Fruit fly (Drosophila melanogaster): ENCODE data around the gene CG15561.

Gene CG15561

DNA sequence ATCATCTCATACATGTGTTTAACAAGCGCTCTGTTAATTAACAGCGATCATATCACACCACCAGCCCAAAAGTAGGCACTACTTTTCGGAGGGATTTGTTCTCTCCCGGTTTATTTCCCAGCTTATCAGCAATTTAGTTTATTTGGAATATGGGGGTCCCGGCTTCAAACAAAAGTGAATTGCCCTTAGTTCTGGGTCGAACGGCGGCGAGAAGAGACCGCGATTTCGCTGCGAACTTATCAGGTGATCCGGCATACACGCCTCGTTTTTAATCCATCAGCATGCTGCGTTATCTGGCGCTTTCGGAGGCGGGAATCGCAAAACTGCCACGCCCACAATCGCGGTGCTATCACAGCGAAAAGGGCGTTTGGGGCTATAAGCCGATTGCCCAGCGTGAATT lies 19.0 kb downstream of the CG15561 start, which contains the start of gene CG1544 (continued):
- TF ChIP-seq gt (GFP tag; IDR thresholded peaks at IDR 0.05): no peak
- TF ChIP-seq NC2β (GFP tag; optimal IDR thresholded peaks at IDR 0.05): no peak
- no peak for TF ChIP-seq CG10431 (GFP tag; optimal IDR thresholded peaks at IDR 0.05)
- TF ChIP-seq CG33557 (GFP tag; optimal IDR thresholded peaks at IDR 0.05): no peak
- TF ChIP-seq eve (GFP tag; optimal IDR thresholded peaks at IDR 0.05): no peak
- TF ChIP-seq pum (GFP tag; optimal IDR thresholded peaks at IDR 0.05): no peak
- no peak for TF ChIP-seq aop (GFP tag; IDR thresholded peaks at IDR 0.05)

DNA sequence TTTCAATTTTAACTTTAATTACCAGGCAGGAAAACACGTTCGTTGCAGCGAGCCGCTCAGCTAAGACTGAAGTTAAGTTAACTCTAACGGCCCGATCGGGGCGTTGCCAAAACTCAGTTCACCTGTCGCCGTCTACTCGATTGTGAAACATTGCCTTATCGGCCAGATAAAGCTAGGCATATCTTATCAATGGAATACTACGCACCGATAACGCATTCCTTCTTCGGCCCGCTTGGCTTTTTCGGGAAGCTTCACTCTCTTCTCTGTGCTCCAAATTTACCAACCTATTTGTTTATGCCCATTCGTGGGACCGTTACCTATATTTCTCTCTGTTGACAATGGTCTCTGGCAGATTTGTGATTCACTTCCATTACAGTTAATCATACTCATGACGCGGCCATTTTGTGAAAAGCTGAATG lies 20.0 kb downstream of the CG15561 start, which contains the start of gene mesh:
Gene mesh, minus strand, starts transcription at position 68 of the 419 bp plus-strand sequence.
- TF ChIP-seq az2 (GFP tag; optimal IDR thresholded peaks at IDR 0.05): no peak
- no peak for TF ChIP-seq sisA (GFP tag; IDR thresholded peaks at IDR 0.05)
- peak; percentile 46 for TF ChIP-seq exex (tag; optimal IDR thresholded peaks at IDR 0.05)
- no peak for TF ChIP-seq wor (GFP tag; IDR thresholded peaks at IDR 0.05)
- TF ChIP-seq CG34422 (GFP tag; IDR thresholded peaks at IDR 0.05): no peak
- peak; percentile 3 for TF ChIP-seq CG15514 (GFP tag; optimal IDR thresholded peaks at IDR 0.05)
- TF ChIP-seq GATAe (GFP tag; conservative IDR thresholded peaks at IDR 0.05): peak; percentile 97
- TF ChIP-seq unpg (GFP tag; optimal IDR thresholded peaks at IDR 0.05): no peak
- no peak for TF ChIP-seq HmgD (GFP tag; optimal IDR thresholded peaks at IDR 0.05)
- peak; percentile 9; the same call in 1 of the 2 replicates for TF ChIP-seq CG13287 (GFP tag; IDR thresholded peaks at IDR 0.05; ENCODE audit: partially characterized antibody)
- no peak for TF ChIP-seq Fer3 (tag; optimal IDR thresholded peaks at IDR 0.05)
- peak; percentile 26 for TF ChIP-seq caup (GFP tag; optimal IDR thresholded peaks at IDR 0.05; ENCODE audit: severe bottlenecking)
- TF ChIP-seq CG2712 (tag; optimal IDR thresholded peaks at IDR 0.05): no peak
- no peak for TF ChIP-seq Nf-YA (GFP tag; IDR thresholded peaks at IDR 0.05)
- TF ChIP-seq HHEX (GFP tag; optimal IDR thresholded peaks at IDR 0.05): no peak
- peak; percentile 38 for TF ChIP-seq mirr (GFP tag; optimal IDR thresholded peaks at IDR 0.05)
- TF ChIP-seq shn (GFP tag; optimal IDR thresholded peaks at IDR 0.05): no peak
- TF ChIP-seq sob (GFP tag; IDR thresholded peaks at IDR 0.05): no peak
- TF ChIP-seq Dfd (GFP tag; optimal IDR thresholded peaks at IDR 0.05): no peak
- no peak for TF ChIP-seq CG4360 (GFP tag; IDR thresholded peaks at IDR 0.05)
- no peak for TF ChIP-seq CG3847 (GFP tag; IDR thresholded peaks at IDR 0.05)
- peak; percentile 23 for TF ChIP-seq sug (tag; optimal IDR thresholded peaks at IDR 0.05)
- TF ChIP-seq CG1832 (GFP tag; optimal IDR thresholded peaks at IDR 0.05): no peak
- 0 out of 2 replicates have a peak, but pooled peaks have one; percentile 9 for TF ChIP-seq Scr (GFP tag; IDR thresholded peaks at IDR 0.05; ENCODE audit: partially characterized antibody)
- no peak for TF ChIP-seq pum (GFP tag; optimal IDR thresholded peaks at IDR 0.05)
- peak; percentile 27 for TF ChIP-seq grn (GFP tag; optimal IDR thresholded peaks at IDR 0.05)
- TF ChIP-seq Deaf1 (tag; optimal IDR thresholded peaks at IDR 0.05): peak; percentile 47
- no peak for TF ChIP-seq chif (GFP tag; optimal IDR thresholded peaks at IDR 0.05)
- TF ChIP-seq CG34376 (GFP tag; optimal IDR thresholded peaks at IDR 0.05): peak; percentile 58
- TF ChIP-seq Trl (optimal IDR thresholded peaks at IDR 0.05): peak in 1 of 2 experiments; percentile 30
- TF ChIP-seq Trl (GFP tag; optimal IDR thresholded peaks at IDR 0.05): no peak
- no peak for TF ChIP-seq CTCF (GFP tag; optimal IDR thresholded peaks at IDR 0.05)
- peak; percentile 1 for TF ChIP-seq Hmr (GFP tag; optimal IDR thresholded peaks at IDR 0.05)
- TF ChIP-seq lab (GFP tag; optimal IDR thresholded peaks at IDR 0.05): peak; percentile 65
- no peak for TF ChIP-seq CG31441 (GFP tag; IDR thresholded peaks at IDR 0.05)
- TF ChIP-seq CoRest (tag; optimal IDR thresholded peaks at IDR 0.05): no peak
- TF ChIP-seq usp (GFP tag; optimal IDR thresholded peaks at IDR 0.05): no peak
- no peak for TF ChIP-seq prd (optimal IDR thresholded peaks at IDR 0.05)
- TF ChIP-seq prd (GFP tag; IDR thresholded peaks at IDR 0.05): no peak
- no peak for TF ChIP-seq ind (GFP tag; optimal IDR thresholded peaks at IDR 0.05)
- no peak for TF ChIP-seq CG12659 (GFP tag; optimal IDR thresholded peaks at IDR 0.05)
- peak; percentile 97 for TF ChIP-seq sd (tag; optimal IDR thresholded peaks at IDR 0.05)
- TF ChIP-seq kay (GFP tag; optimal IDR thresholded peaks at IDR 0.05): peak; percentile 1
- peak; percentile 95 for TF ChIP-seq CG12769 (tag; optimal IDR thresholded peaks at IDR 0.05)
- TF ChIP-seq Med (GFP tag): peak; percentile 80
